Worm (Caenorhabditis elegans) whole organism, midembryonic: ENCODE measurements around the gene fbxb-116.
A peak's percentile ranks its signal among the peaks of the same experiment; 100 is the strongest.

ENCODE experiments used
- T22C8.4 ChIP-seq: fragments of 200-800 bp; sonication (Bioruptor generic); IDR thresholded peaks from 2 replicates; pipeline ENCODE4 v1.3.6; 2022; ENCODE audit warnings: missing genetic modification characterization, missing compliant biosample characterization
- cog-1 ChIP-seq: sonication (generic microtip); optimal IDR thresholded peaks from 2 replicates; lab custom pipeline; 2016; ENCODE audit warnings: missing genetic modification characterization, missing compliant biosample characterization
- flt-1 ChIP-seq: fragments of 200-800 bp; sonication (Bioruptor generic); IDR thresholded peaks from 2 replicates; pipeline ENCODE4 v1.3.6; 2022; ENCODE audit warnings: missing genetic modification characterization, missing compliant biosample characterization
- klf-2 ChIP-seq: fragments of 200-800 bp; sonication (Bioruptor generic); conservative IDR thresholded peaks from 2 replicates; pipeline ENCODE4 v1.3.6; 2022; ENCODE audit warnings: missing genetic modification reagents, missing genetic modification characterization, missing compliant biosample characterization
- med-1 ChIP-seq: sonication (generic microtip); optimal IDR thresholded peaks from 2 replicates; lab custom pipeline; 2017; ENCODE audit warnings: missing genetic modification characterization, mild to moderate bottlenecking, missing compliant biosample characterization, antibody characterized with exemption, missing genetic modification reagents; ENCODE audit not compliant: insufficient read depth
- ref-1 ChIP-seq: fragments of 200-800 bp; sonication (Bioruptor generic); conservative IDR thresholded peaks from 2 replicates; pipeline ENCODE4 v1.3.6; 2022; ENCODE audit warnings: missing genetic modification reagents, missing genetic modification characterization, missing compliant biosample characterization
- tab-1 ChIP-seq: fragments of 200-800 bp; sonication (Bioruptor generic); IDR thresholded peaks from 2 replicates; pipeline ENCODE4 v1.3.6; 2022; ENCODE audit warnings: missing genetic modification characterization, missing compliant biosample characterization
- ztf-23 ChIP-seq: fragments of 200-800 bp; sonication (Bioruptor generic); IDR thresholded peaks from 2 replicates; pipeline ENCODE4 v1.3.6; 2022; ENCODE audit warnings: missing genetic modification reagents, missing genetic modification characterization, missing compliant biosample characterization
- ztf-29 ChIP-seq: fragments of 200-800 bp; sonication (Bioruptor generic); IDR thresholded peaks from 2 replicates; pipeline ENCODE4 v1.3.6; 2022; ENCODE audit warnings: missing genetic modification reagents, missing genetic modification characterization, missing compliant biosample characterization

Gene fbxb-116

ce11 chrV:19217104-19217503 is 16.5 kb upstream of the fbxb-116 start, which contains the start of gene srr-2:
Gene srr-2, minus strand, starts transcription at chrV:19217176.
- TF ChIP-seq klf-2 (GFP tag; lab: Robert Waterston, UW) = no peak
- no peak for TF ChIP-seq cog-1 (tag; lab: Kevin White, UChicago)
- no peak for TF ChIP-seq T22C8.4
- TF ChIP-seq flt-1 (GFP tag; lab: Robert Waterston, UW) = no peak
- no peak for TF ChIP-seq ztf-23

DNA sequence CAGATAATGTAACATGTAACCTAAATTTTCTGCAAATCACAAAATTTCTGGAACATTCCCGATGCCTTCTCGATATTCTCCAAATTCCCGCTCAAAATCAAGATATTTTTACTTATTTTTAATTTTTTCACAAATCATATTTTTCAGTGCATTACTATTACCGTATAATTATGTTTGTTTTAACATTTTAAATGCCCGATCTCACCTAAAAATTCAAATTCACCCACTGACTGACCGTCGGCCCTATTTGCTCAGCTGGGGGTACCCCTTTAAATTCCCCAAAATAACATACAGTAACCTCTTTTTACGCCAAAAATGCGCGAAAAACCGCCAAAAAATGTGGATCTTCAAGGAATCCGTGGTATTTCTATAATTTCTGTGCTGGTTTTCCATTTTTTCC is 15.9 kb upstream of the fbxb-116 start, which contains the start of gene oac-49:
oac-49 (plus strand) TSS at position 301 of the 400 bp plus-strand sequence.
- TF ChIP-seq cog-1 (tag; lab: Kevin White, UChicago) = no peak
- TF ChIP-seq klf-2 (GFP tag; lab: Robert Waterston, UW) = no peak
- TF ChIP-seq med-1 (GFP tag; lab: Kevin White, UChicago) = no peak
- TF ChIP-seq ztf-23 = no peak
- no peak for TF ChIP-seq flt-1 (GFP tag; lab: Robert Waterston, UW)
- TF ChIP-seq T22C8.4 = no peak
- no peak for TF ChIP-seq ref-1 (GFP tag; lab: Robert Waterston, UW)
- no peak for TF ChIP-seq tab-1 (GFP tag; lab: Robert Waterston, UW)
- no peak for TF ChIP-seq ztf-29 (GFP tag; lab: Robert Waterston, UW)

ce11 chrV:19230413-19230812 is 3.2 kb upstream of the fbxb-116 start, which contains the start of gene sqst-3:
Gene sqst-3, plus strand, starts transcription at chrV:19230782.
- TF ChIP-seq klf-2 (GFP tag; lab: Robert Waterston, UW) (no peak), cog-1 (tag; lab: Kevin White, UChicago) (no peak), ztf-23 (no peak), ztf-29 (GFP tag; lab: Robert Waterston, UW) (no peak), med-1 (GFP tag; lab: Kevin White, UChicago) (no peak), flt-1 (GFP tag; lab: Robert Waterston, UW) (no peak), ref-1 (GFP tag; lab: Robert Waterston, UW) (no peak), T22C8.4 (no peak), tab-1 (GFP tag; lab: Robert Waterston, UW) (no peak)

DNA sequence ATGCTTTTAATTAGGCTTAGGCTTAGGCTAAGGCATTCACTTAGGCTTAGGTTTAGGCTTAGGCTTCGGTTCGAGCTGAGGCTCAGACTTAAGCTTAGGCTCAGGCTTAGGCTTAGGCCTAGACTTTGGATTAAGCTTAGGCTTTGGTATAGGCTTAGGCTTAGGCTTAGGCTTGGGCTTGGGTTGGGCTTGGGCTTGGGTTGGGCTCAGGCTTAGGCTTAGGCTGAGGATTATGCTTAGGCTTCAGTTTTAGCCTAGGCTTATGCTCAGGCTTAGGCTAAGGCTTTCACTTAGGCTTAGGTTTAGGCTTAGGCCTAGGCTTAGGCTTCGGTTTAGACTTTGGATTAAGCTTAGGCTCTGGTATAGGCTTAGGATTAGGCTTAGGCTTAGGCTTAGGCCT is 2.4 kb upstream of the fbxb-116 start:
- TF ChIP-seq ztf-29 (GFP tag; lab: Robert Waterston, UW) (no peak), klf-2 (GFP tag; lab: Robert Waterston, UW) (no peak), tab-1 (GFP tag; lab: Robert Waterston, UW) (peak; percentile 58; the same call in 1 of the 2 replicates), ztf-23 (0 out of 2 replicates have a peak, but pooled peaks have one; percentile 13), T22C8.4 (no peak), ref-1 (GFP tag; lab: Robert Waterston, UW) (no peak), cog-1 (tag; lab: Kevin White, UChicago) (no peak), med-1 (GFP tag; lab: Kevin White, UChicago) (no peak), flt-1 (GFP tag; lab: Robert Waterston, UW) (no peak)

DNA sequence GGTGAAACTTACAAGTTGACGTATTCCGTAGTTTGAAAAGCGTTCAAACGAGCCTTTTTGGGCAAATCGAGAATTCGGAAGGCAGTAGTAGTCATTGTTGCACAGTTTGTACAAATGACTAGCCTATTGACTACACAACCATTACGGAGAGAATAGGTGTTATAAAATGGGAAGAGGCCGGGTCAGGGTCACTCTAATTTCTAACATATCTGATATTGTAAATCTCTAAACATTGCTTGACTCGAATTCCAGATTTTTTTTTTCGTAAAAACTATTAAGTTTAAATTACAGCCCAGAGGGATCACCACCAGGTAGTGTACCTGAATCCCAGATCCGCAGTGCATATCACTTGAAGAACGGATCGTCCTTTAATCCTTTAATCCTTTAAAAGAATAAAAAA is 3.6 kb downstream of the fbxb-116 start, which contains the start of gene fbxb-2:
fbxb-2 (minus strand) TSS at position 101 of the 400 bp plus-strand sequence.
- TF ChIP-seq ztf-23 (no peak), flt-1 (GFP tag; lab: Robert Waterston, UW) (no peak), cog-1 (tag; lab: Kevin White, UChicago) (no peak), klf-2 (GFP tag; lab: Robert Waterston, UW) (no peak), med-1 (GFP tag; lab: Kevin White, UChicago) (no peak), ztf-29 (GFP tag; lab: Robert Waterston, UW) (no peak), T22C8.4 (no peak), tab-1 (GFP tag; lab: Robert Waterston, UW) (no peak), ref-1 (GFP tag; lab: Robert Waterston, UW) (no peak)

DNA sequence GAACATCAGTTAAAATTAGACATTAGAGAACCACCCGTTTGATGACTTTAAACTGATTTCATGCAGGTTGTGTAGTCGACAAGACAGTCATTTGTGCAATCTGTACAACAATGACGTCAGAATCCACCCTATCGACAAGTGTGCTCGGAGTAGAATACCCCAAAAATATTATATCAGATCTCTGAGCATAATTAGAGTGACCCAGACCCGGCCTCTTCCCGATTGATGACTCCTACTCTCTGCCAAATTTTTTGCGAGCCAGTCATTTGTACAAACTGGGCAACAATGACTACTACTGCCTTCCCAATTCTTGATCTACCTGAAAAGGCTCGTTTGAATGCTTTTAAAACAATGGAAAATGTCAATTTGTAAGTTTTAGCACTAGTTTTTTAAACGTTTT is 6.6 kb downstream of the fbxb-116 start, which contains the start of the genes fbxb-115 and fbxb-1:
fbxb-115 (minus strand) TSS at position 101 of the 400 bp plus-strand sequence.
fbxb-1 (plus strand) TSS at position 226 of the 400 bp plus-strand sequence.
- TF ChIP-seq klf-2 (GFP tag; lab: Robert Waterston, UW) = no peak

ce11 chrV:19250983-19251382 is 17.4 kb downstream of the fbxb-116 start, which contains the start of gene str-81:
Gene str-81, minus strand, starts transcription at chrV:19251083.
- TF ChIP-seq T22C8.4 (no peak), ztf-23 (no peak), cog-1 (tag; lab: Kevin White, UChicago) (no peak), flt-1 (GFP tag; lab: Robert Waterston, UW) (no peak), med-1 (GFP tag; lab: Kevin White, UChicago) (no peak), klf-2 (GFP tag; lab: Robert Waterston, UW) (no peak), ref-1 (GFP tag; lab: Robert Waterston, UW) (no peak), ztf-29 (GFP tag; lab: Robert Waterston, UW) (no peak), tab-1 (GFP tag; lab: Robert Waterston, UW) (no peak)

DNA sequence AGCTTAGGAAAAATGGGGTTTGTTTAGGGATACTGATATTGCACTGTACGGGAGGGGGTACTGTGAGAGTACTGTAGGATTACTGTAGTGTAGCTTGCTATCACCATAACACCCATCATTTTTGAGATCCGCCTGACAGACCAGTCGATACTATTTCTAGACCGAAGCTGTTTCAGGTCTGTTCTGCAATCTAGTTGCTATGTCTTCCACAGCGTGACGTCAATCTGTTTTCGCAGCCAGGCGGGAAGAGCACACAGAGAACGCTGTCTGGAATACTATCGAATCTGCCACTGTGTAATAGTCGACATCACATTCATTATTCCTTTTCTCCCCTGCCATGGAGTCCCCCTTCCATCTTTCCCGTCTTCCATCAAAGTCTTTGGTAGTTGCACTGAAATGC is 18.3 kb downstream of the fbxb-116 start, which contains the start of gene F21D9.11:
F21D9.11 (plus strand) TSS at position 301 of the 400 bp plus-strand sequence.
- TF ChIP-seq med-1 (GFP tag; lab: Kevin White, UChicago) (no peak), ztf-23 (no peak), flt-1 (GFP tag; lab: Robert Waterston, UW) (no peak)

- TF ChIP-seq flt-1 (GFP tag; lab: Robert Waterston, UW) (no peak), klf-2 (GFP tag; lab: Robert Waterston, UW) (no peak), tab-1 (GFP tag; lab: Robert Waterston, UW) (no peak), med-1 (GFP tag; lab: Kevin White, UChicago) (no peak), T22C8.4 (no peak), ztf-29 (GFP tag; lab: Robert Waterston, UW) (no peak), cog-1 (tag; lab: Kevin White, UChicago) (no peak), ref-1 (GFP tag; lab: Robert Waterston, UW) (no peak), ztf-23 (no peak)
Measured at ce11 chrV:19253520-19253919, 20.0 kb downstream of the fbxb-116 start, which contains the start of gene F21D9.4. Gene F21D9.4, plus strand, starts transcription at chrV:19253820.
